Fruit fly (Drosophila melanogaster) whole organism, embryonic: ENCODE results near the gene CG6443.

ENCODE experiments used
- Asciz ChIP-seq: fragments of 200-800 bp; sonication (Bioruptor generic); optimal IDR thresholded peaks from 2 replicates; lab custom pipeline; 2017; ENCODE audit warnings: missing biosample characterization, mild to moderate bottlenecking, missing genetic modification characterization, missing genetic modification reagents
- Blimp-1 ChIP-seq: fragments of 200-800 bp; sonication (Bioruptor generic); optimal IDR thresholded peaks from 3 replicates; lab custom pipeline; 2018; ENCODE audit warnings: missing biosample characterization, missing genetic modification characterization, mild to moderate bottlenecking, moderate library complexity, missing genetic modification reagents
- CG10209 ChIP-seq: fragments of 200-800 bp; sonication (Bioruptor generic); optimal IDR thresholded peaks from 3 replicates; lab custom pipeline; 2017; ENCODE audit warnings: missing biosample characterization, mild to moderate bottlenecking, missing genetic modification characterization, missing genetic modification reagents
- CG10979 ChIP-seq: fragments of 200-800 bp; sonication (Bioruptor generic); optimal IDR thresholded peaks from 2 replicates; lab custom pipeline; 2018; ENCODE audit warnings: missing biosample characterization, mild to moderate bottlenecking, missing genetic modification characterization, moderate library complexity
- CG11504 ChIP-seq: fragments of 200-800 bp; sonication (Bioruptor generic); optimal IDR thresholded peaks from 3 replicates; lab custom pipeline; 2019; ENCODE audit warnings: missing biosample characterization, mild to moderate bottlenecking, missing genetic modification characterization, moderate library complexity
- CG12659 ChIP-seq: fragments of 200-800 bp; sonication (Bioruptor generic); optimal IDR thresholded peaks from 3 replicates; lab custom pipeline; 2017; ENCODE audit warnings: mild to moderate bottlenecking, missing biosample characterization, missing genetic modification reagents, missing genetic modification characterization
- CG14710 ChIP-seq: fragments of 200-800 bp; sonication (Bioruptor generic); optimal IDR thresholded peaks from 3 replicates; lab custom pipeline; 2019; ENCODE audit warnings: missing biosample characterization, mild to moderate bottlenecking, missing genetic modification characterization, moderate library complexity
- CG17359 ChIP-seq: fragments of 200-800 bp; sonication (Bioruptor generic); optimal IDR thresholded peaks from 3 replicates; lab custom pipeline; 2018; ENCODE audit warnings: missing biosample characterization, mild to moderate bottlenecking, missing genetic modification characterization, moderate library complexity
- CG17829 ChIP-seq: fragments of 200-800 bp; optimal IDR thresholded peaks from 2 replicates; lab custom pipeline; 2019; ENCODE audit warnings: missing biosample characterization, mild to moderate bottlenecking, missing genetic modification characterization, moderate library complexity
- CG18262 ChIP-seq: fragments of 200-800 bp; optimal IDR thresholded peaks from 3 replicates; lab custom pipeline; 2019; ENCODE audit warnings: missing biosample characterization, mild to moderate bottlenecking, missing genetic modification characterization, moderate library complexity
- CG2678 ChIP-seq: fragments of 200-800 bp; sonication (Bioruptor generic); optimal IDR thresholded peaks from 3 replicates; lab custom pipeline; 2019; ENCODE audit warnings: missing biosample characterization, mild to moderate bottlenecking, missing genetic modification characterization, moderate library complexity
- CG31365 ChIP-seq: fragments of 200-800 bp; sonication (Bioruptor generic); optimal IDR thresholded peaks from 2 replicates; lab custom pipeline; 2018; ENCODE audit warnings: missing biosample characterization, mild to moderate bottlenecking, missing genetic modification characterization
- CG3163 ChIP-seq: fragments of 200-800 bp; sonication (Bioruptor generic); optimal IDR thresholded peaks from 3 replicates; lab custom pipeline; 2016; ENCODE audit warnings: missing biosample characterization, missing genetic modification characterization
- CG33557 ChIP-seq: fragments of 200-800 bp; sonication (Bioruptor generic); optimal IDR thresholded peaks from 2 replicates; lab custom pipeline; 2019; ENCODE audit warnings: missing biosample characterization, mild to moderate bottlenecking, missing genetic modification characterization, moderate library complexity
- CG7556 ChIP-seq: fragments of 200-800 bp; sonication (Bioruptor generic); optimal IDR thresholded peaks from 2 replicates; lab custom pipeline; 2017; ENCODE audit warnings: missing biosample characterization, mild to moderate bottlenecking, missing genetic modification characterization
- CG8924 ChIP-seq: fragments of 200-800 bp; optimal IDR thresholded peaks from 3 replicates; lab custom pipeline; 2019; ENCODE audit warnings: missing biosample characterization, mild to moderate bottlenecking, missing genetic modification characterization, moderate library complexity
- CG9727 ChIP-seq: fragments of 200-800 bp; sonication (Bioruptor generic); optimal IDR thresholded peaks from 3 replicates; lab custom pipeline; 2017; ENCODE audit warnings: missing biosample characterization, mild to moderate bottlenecking, missing genetic modification characterization
- CoRest ChIP-seq: fragments of 200-800 bp; sonication (Bioruptor generic); optimal IDR thresholded peaks from 3 replicates; lab custom pipeline; 2018; ENCODE audit warnings: missing biosample characterization, mild to moderate bottlenecking, missing genetic modification characterization, moderate library complexity
- D19A ChIP-seq: fragments of 200-800 bp; optimal IDR thresholded peaks from 3 replicates; lab custom pipeline; 2019; ENCODE audit warnings: missing biosample characterization, mild to moderate bottlenecking, missing genetic modification characterization, moderate library complexity
- Dek ChIP-seq: fragments of 200-800 bp; sonication (Bioruptor generic); optimal IDR thresholded peaks from 3 replicates; lab custom pipeline; 2019; ENCODE audit warnings: missing biosample characterization, mild to moderate bottlenecking, missing genetic modification characterization, moderate library complexity
- Meics ChIP-seq: fragments of 200-800 bp; sonication (Bioruptor generic); optimal IDR thresholded peaks from 2 replicates; lab custom pipeline; 2017; ENCODE audit warnings: missing biosample characterization, mild to moderate bottlenecking, missing genetic modification characterization
- Oli ChIP-seq: fragments of 200-800 bp; sonication (Bioruptor generic); optimal IDR thresholded peaks from 2 replicates; lab custom pipeline; 2018; ENCODE audit warnings: missing biosample characterization, mild to moderate bottlenecking, missing genetic modification characterization, moderate library complexity
- Optix ChIP-seq: fragments of 200-800 bp; sonication (Bioruptor generic); IDR thresholded peaks from 3 replicates; pipeline ENCODE4 v1.3.6; 2022; ENCODE audit warnings: missing biosample characterization, missing genetic modification characterization
- PHDP ChIP-seq: fragments of 200-800 bp; sonication (Bioruptor generic); optimal IDR thresholded peaks from 3 replicates; lab custom pipeline; 2018; ENCODE audit warnings: missing biosample characterization, mild to moderate bottlenecking, missing genetic modification characterization, moderate library complexity
- Ssrp ChIP-seq: fragments of 200-800 bp; sonication (Bioruptor generic); optimal IDR thresholded peaks from 2 replicates; lab custom pipeline; 2018; ENCODE audit warnings: missing biosample characterization, mild to moderate bottlenecking, missing genetic modification characterization, moderate library complexity
- abd-A ChIP-seq: fragments of 200-800 bp; sonication (Bioruptor generic); optimal IDR thresholded peaks from 3 replicates; lab custom pipeline; 2019; ENCODE audit warnings: missing biosample characterization, mild to moderate bottlenecking, missing genetic modification characterization, moderate library complexity
- ac ChIP-seq: fragments of 200-800 bp; sonication (Bioruptor generic); optimal IDR thresholded peaks from 3 replicates; lab custom pipeline; 2017; ENCODE audit warnings: missing biosample characterization, mild to moderate bottlenecking, missing genetic modification characterization
- bsh ChIP-seq, 2 experiments: fragments of 200-800 bp; sonication (Bioruptor generic); optimal IDR thresholded peaks; 2 replicates each; lab custom pipeline; 2017 to 2018; ENCODE audit warnings: mild to moderate bottlenecking in 2 of 2, missing biosample characterization in 2 of 2, missing genetic modification characterization in 2 of 2, moderate library complexity in 1 of 2
- dati ChIP-seq: fragments of 200-800 bp; sonication (Bioruptor generic); IDR thresholded peaks from 2 replicates; pipeline ENCODE4 v1.3.6; 2022; ENCODE audit warnings: missing biosample characterization, missing genetic modification characterization
- dmrt11E ChIP-seq: fragments of 200-800 bp; sonication (Bioruptor generic); optimal IDR thresholded peaks from 3 replicates; lab custom pipeline; 2018; ENCODE audit warnings: missing biosample characterization, mild to moderate bottlenecking, missing genetic modification characterization, moderate library complexity
- dmrt99B ChIP-seq: fragments of 200-800 bp; sonication (Bioruptor generic); optimal IDR thresholded peaks from 2 replicates; lab custom pipeline; 2018; ENCODE audit warnings: missing biosample characterization, mild to moderate bottlenecking, missing genetic modification characterization, moderate library complexity
- dpn ChIP-seq, 2 experiments: fragments of 200-800 bp; sonication (Bioruptor generic); optimal IDR thresholded peaks; 3 replicates each; lab custom pipeline; 2016; ENCODE audit warnings: missing biosample characterization in 2 of 2, missing genetic modification characterization in 2 of 2
- gcm2 ChIP-seq: fragments of 200-800 bp; sonication (Bioruptor generic); optimal IDR thresholded peaks from 2 replicates; lab custom pipeline; 2016; ENCODE audit warnings: missing biosample characterization, missing genetic modification characterization
- grau ChIP-seq: fragments of 200-800 bp; optimal IDR thresholded peaks from 3 replicates; lab custom pipeline; 2019; ENCODE audit warnings: missing biosample characterization, mild to moderate bottlenecking, missing genetic modification characterization, moderate library complexity
- gsb-n ChIP-seq: fragments of 200-800 bp; sonication (Bioruptor generic); optimal IDR thresholded peaks from 3 replicates; lab custom pipeline; 2018; ENCODE audit warnings: missing biosample characterization, mild to moderate bottlenecking, missing genetic modification characterization
- hbn ChIP-seq: fragments of 200-800 bp; sonication (Bioruptor generic); IDR thresholded peaks from 2 replicates; pipeline ENCODE4 v1.3.6; 2022; ENCODE audit warnings: missing biosample characterization, missing genetic modification characterization; ENCODE audit not compliant: partially characterized antibody
- lola ChIP-seq, 3 experiments: fragments of >200 bp in 2 of 3; fragments of 200-800 bp in 1 of 3; sonication (Bioruptor generic) in 1 of 3; optimal IDR thresholded peaks; 2 replicates each; lab custom pipeline; 2017 to 2019; ENCODE audit warnings: missing biosample characterization in 3 of 3, missing genetic modification characterization in 3 of 3, mild to moderate bottlenecking in 1 of 3, moderate library complexity in 1 of 3
- nmo ChIP-seq: fragments of 200-800 bp; sonication (Bioruptor generic); optimal IDR thresholded peaks from 2 replicates; lab custom pipeline; 2018; ENCODE audit warnings: missing biosample characterization, mild to moderate bottlenecking, missing genetic modification characterization, moderate library complexity
- row ChIP-seq: fragments of 200-800 bp; sonication (Bioruptor generic); IDR thresholded peaks from 3 replicates; pipeline ENCODE4 v1.3.6; 2022; ENCODE audit warnings: missing biosample characterization, missing genetic modification characterization
- sd ChIP-seq: fragments of 200-800 bp; sonication (Bioruptor generic); optimal IDR thresholded peaks from 3 replicates; lab custom pipeline; 2018; ENCODE audit warnings: missing biosample characterization, mild to moderate bottlenecking, missing genetic modification characterization, moderate library complexity
- shn ChIP-seq: fragments of 200-800 bp; sonication (Bioruptor generic); optimal IDR thresholded peaks from 3 replicates; lab custom pipeline; 2016; ENCODE audit warnings: missing biosample characterization, missing genetic modification characterization
- sr ChIP-seq: fragments of 200-800 bp; sonication (Bioruptor generic); IDR thresholded peaks from 3 replicates; pipeline ENCODE4 v1.3.6; 2022; ENCODE audit warnings: missing biosample characterization, missing genetic modification characterization
- trem ChIP-seq: fragments of 200-800 bp; optimal IDR thresholded peaks from 3 replicates; lab custom pipeline; 2019; ENCODE audit warnings: missing biosample characterization, mild to moderate bottlenecking, missing genetic modification characterization, moderate library complexity

The CG6443 gene

DNA sequence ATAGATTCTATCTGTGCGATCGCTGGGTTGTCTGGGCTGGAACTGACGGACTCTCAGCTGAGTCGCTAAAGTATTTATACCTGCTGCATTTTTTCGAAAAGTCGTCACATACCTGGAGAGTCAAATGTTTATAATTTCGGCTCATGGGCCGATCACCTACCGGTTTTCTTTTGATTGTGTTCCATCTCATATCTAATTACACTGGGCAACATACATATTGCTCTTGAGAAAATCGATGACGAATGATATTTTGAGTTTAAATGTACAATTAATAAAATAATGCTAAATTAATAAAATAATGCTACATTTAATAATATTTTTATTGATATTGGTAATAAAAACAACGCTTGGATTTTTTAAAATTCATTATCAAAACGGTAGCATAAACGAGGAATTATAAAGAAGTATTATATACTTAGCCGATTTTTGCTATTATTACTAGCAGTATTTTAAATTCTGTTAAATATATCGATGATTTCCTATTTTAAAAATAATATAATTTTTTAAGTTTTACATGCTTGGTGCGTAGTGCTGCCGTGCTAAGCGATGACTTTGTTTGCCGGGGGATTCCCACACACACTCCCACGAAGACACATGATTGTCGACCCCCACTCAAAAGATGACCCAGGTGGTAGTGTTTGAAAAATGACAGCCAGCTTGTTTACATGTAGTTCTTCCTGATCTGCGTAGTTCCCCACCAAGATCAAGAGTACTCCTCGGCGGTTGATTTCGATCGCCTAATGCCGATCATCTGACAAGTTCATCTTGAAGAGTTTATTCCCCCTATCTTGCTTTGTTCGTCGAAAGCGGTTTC lies 39.4 kb upstream of the CG6443 start, which contains the start of gene CG7294 (continued):
- peak; percentile 5 for TF ChIP-seq CG10209
- no peak for TF ChIP-seq ac
- TF ChIP-seq CG8924 (tag; lab: Kevin White, UChicago), result peak; percentile 25
- peak; percentile 54 for TF ChIP-seq CG10979 (tag; lab: Kevin White, UChicago)
- peak; percentile 6 for TF ChIP-seq Asciz
- TF ChIP-seq Optix (GFP tag; lab: Robert Waterston, UW), result no peak
- peak; percentile 72; the same call in 2 of the 3 replicates for TF ChIP-seq sr
- TF ChIP-seq dmrt99B (tag; lab: Kevin White, UChicago), result peak; percentile 19
- no peak for TF ChIP-seq gcm2 (GFP tag; lab: Kevin White, UChicago)
- peak; percentile 10 for TF ChIP-seq Dek (tag; lab: Kevin White, UChicago)
- no peak for TF ChIP-seq shn
- TF ChIP-seq dpn (GFP tag; optimal IDR thresholded peaks at IDR 0.05; lab: Kevin White, UChicago), result no peak
- TF ChIP-seq CG17359 (tag; lab: Kevin White, UChicago), result peak; percentile 23
- peak; percentile 1 for TF ChIP-seq Oli
- TF ChIP-seq CG18262, result peak; percentile 72
- peak; percentile 13 for TF ChIP-seq CG9727 (GFP tag; lab: Kevin White, UChicago)
- peak; percentile 11 for TF ChIP-seq CG33557 (GFP tag; lab: Kevin White, UChicago)
- TF ChIP-seq bsh (GFP tag; optimal IDR thresholded peaks at IDR 0.05; lab: Kevin White, UChicago), result peak in 1 of 2 experiments; percentile 32
- peak; percentile 21; the same call in 1 of the 3 replicates for TF ChIP-seq row
- TF ChIP-seq trem, result no peak
- TF ChIP-seq CG12659 (GFP tag; lab: Kevin White, UChicago), result peak; percentile 20
- TF ChIP-seq nmo (GFP tag; lab: Kevin White, UChicago), result peak; percentile 37
- peak; percentile 60 for TF ChIP-seq CG11504 (tag; lab: Kevin White, UChicago)
- TF ChIP-seq dati, result no peak
- TF ChIP-seq hbn, result no peak
- TF ChIP-seq Blimp-1 (GFP tag; lab: Kevin White, UChicago), result peak; percentile 8
- peak; percentile 45 for TF ChIP-seq D19A (tag; lab: Kevin White, UChicago)
- peak; percentile 20 for TF ChIP-seq CG14710
- no peak for TF ChIP-seq CG31365 (tag; lab: Kevin White, UChicago)
- TF ChIP-seq gsb-n, result peak; percentile 11
- TF ChIP-seq Ssrp (tag; lab: Kevin White, UChicago), result peak; percentile 5
- peak; percentile 35 for TF ChIP-seq CoRest (tag; lab: Kevin White, UChicago)
- TF ChIP-seq Meics (GFP tag; lab: Kevin White, UChicago), result peak; percentile 23
- peak; percentile 49 for TF ChIP-seq CG7556 (GFP tag; lab: Kevin White, UChicago)
- peak; percentile 61 for TF ChIP-seq CG2678
- peak; percentile 36 for TF ChIP-seq PHDP (tag; lab: Kevin White, UChicago)
- TF ChIP-seq CG17829 (tag; lab: Kevin White, UChicago), result peak; percentile 27
- TF ChIP-seq grau (tag; lab: Kevin White, UChicago), result peak; percentile 50
- TF ChIP-seq abd-A (tag; lab: Kevin White, UChicago), result peak; percentile 8
- TF ChIP-seq sd (tag; lab: Kevin White, UChicago), result peak; percentile 84
- peak in 1 of 3 experiments; percentile 60 for TF ChIP-seq lola (GFP tag; optimal IDR thresholded peaks at IDR 0.05; lab: Kevin White, UChicago)
- TF ChIP-seq dmrt11E (tag; lab: Kevin White, UChicago), result peak; percentile 56
- no peak for TF ChIP-seq CG3163 (GFP tag; lab: Kevin White, UChicago)
